Worm (Caenorhabditis elegans) whole organism, midembryonic: ENCODE measurements around the gene mog-1.

ENCODE experiments used
- T22C8.4 ChIP-seq: fragments of 200-800 bp; sonication (Bioruptor generic); IDR thresholded peaks from 2 replicates; pipeline ENCODE4 v1.3.6; 2022; ENCODE audit warnings: missing genetic modification characterization, missing compliant biosample characterization
- flt-1 ChIP-seq: fragments of 200-800 bp; sonication (Bioruptor generic); IDR thresholded peaks from 2 replicates; pipeline ENCODE4 v1.3.6; 2022; ENCODE audit warnings: missing genetic modification characterization, missing compliant biosample characterization
- klf-2 ChIP-seq: fragments of 200-800 bp; sonication (Bioruptor generic); conservative IDR thresholded peaks from 2 replicates; pipeline ENCODE4 v1.3.6; 2022; ENCODE audit warnings: missing genetic modification reagents, missing genetic modification characterization, missing compliant biosample characterization
- ref-1 ChIP-seq: fragments of 200-800 bp; sonication (Bioruptor generic); conservative IDR thresholded peaks from 2 replicates; pipeline ENCODE4 v1.3.6; 2022; ENCODE audit warnings: missing genetic modification reagents, missing genetic modification characterization, missing compliant biosample characterization
- ztf-29 ChIP-seq: fragments of 200-800 bp; sonication (Bioruptor generic); IDR thresholded peaks from 2 replicates; pipeline ENCODE4 v1.3.6; 2022; ENCODE audit warnings: missing genetic modification reagents, missing genetic modification characterization, missing compliant biosample characterization

DNA sequence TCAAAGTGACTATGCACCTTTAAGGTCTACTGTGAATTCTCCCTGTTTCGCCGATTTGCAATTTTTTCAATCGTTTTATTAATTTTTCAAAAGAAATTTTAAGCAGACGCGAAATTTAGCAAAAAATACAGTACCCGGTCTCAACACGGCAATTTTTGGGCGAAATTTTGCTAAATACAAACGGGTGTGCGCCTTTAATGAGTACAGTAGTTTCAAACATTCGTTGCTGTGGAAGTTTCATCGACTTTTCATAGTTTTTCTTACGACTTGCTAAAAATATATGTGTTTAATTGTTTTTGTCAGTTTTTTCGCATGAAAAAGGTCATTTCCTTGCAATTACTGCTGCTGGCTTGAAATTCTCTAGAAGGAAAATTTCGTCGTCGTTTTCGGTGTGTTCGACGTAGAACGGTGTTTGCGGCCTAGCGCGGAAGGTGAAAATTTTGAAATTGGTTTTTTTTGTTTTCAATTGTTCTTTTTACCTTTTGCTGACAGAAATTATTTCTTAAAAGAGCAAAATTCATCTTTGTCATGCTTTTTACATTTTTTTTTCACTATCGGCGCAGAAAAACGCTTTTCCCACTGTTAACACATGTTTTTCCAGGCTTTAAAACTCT is 9.1 kb downstream of the mog-1 start, which contains the start of gene K03H1.7:
- TF ChIP-seq ztf-29 (GFP tag; lab: Robert Waterston, UW) = no peak
- TF ChIP-seq klf-2 (GFP tag; lab: Robert Waterston, UW) = no peak
- TF ChIP-seq T22C8.4 = no peak
- TF ChIP-seq ref-1 (GFP tag; lab: Robert Waterston, UW) = no peak
- TF ChIP-seq flt-1 (GFP tag; lab: Robert Waterston, UW) = no peak
